Worm (Caenorhabditis elegans) whole organism, mixed stage, embryonic: ENCODE results near the gene C05G5.3.

Experiments used
- M03D4.4 ChIP-seq: sonication (generic microtip); optimal IDR thresholded peaks from 2 replicates; lab custom pipeline; 2017; ENCODE audit warnings: mild to moderate bottlenecking, missing genetic modification characterization, missing compliant biosample characterization
- bed-3 ChIP-seq: fragments of 200-800 bp; sonication (Bioruptor generic); optimal IDR thresholded peaks from 3 replicates; lab custom pipeline; 2018; ENCODE audit warnings: mild to moderate bottlenecking, missing genetic modification characterization, moderate library complexity, missing compliant biosample characterization
- blmp-1 ChIP-seq: fragments of 150-350 bp; optimal IDR thresholded peaks from 2 replicates; lab custom pipeline; 2014; ENCODE audit warnings: missing biosample characterization, missing genetic modification characterization
- ceh-39 ChIP-seq: fragments of 150-350 bp; optimal IDR thresholded peaks from 2 replicates; lab custom pipeline; 2014; ENCODE audit warnings: missing biosample characterization, missing genetic modification characterization
- ceh-43 ChIP-seq: fragments of 200-800 bp; sonication (Bioruptor generic); optimal IDR thresholded peaks from 2 replicates; lab custom pipeline; 2018; ENCODE audit warnings: mild to moderate bottlenecking, missing genetic modification characterization, moderate library complexity, missing compliant biosample characterization
- ceh-83 ChIP-seq: fragments of 200-800 bp; sonication (Bioruptor generic); optimal IDR thresholded peaks from 2 replicates; lab custom pipeline; 2018; ENCODE audit warnings: mild to moderate bottlenecking, missing genetic modification characterization, missing compliant biosample characterization
- ces-1 ChIP-seq: fragments of 150-350 bp; optimal IDR thresholded peaks from 2 replicates; lab custom pipeline; 2014; ENCODE audit warnings: missing biosample characterization, missing genetic modification reagents, missing genetic modification characterization
- cnd-1 ChIP-seq: fragments of 200-800 bp; sonication (Bioruptor generic); optimal IDR thresholded peaks from 2 replicates; lab custom pipeline; 2018; ENCODE audit warnings: mild to moderate bottlenecking, missing genetic modification characterization, missing compliant biosample characterization
- drap-1 ChIP-seq: fragments of 200-800 bp; sonication (Bioruptor generic); optimal IDR thresholded peaks from 3 replicates; lab custom pipeline; 2018; ENCODE audit warnings: mild to moderate bottlenecking, missing genetic modification characterization, missing compliant biosample characterization
- elt-3 ChIP-seq: fragments of 150-350 bp; optimal IDR thresholded peaks from 2 replicates; lab custom pipeline; 2014; ENCODE audit warnings: missing biosample characterization, missing genetic modification characterization
- flh-1 ChIP-seq: fragments of 200-800 bp; sonication (Bioruptor generic); optimal IDR thresholded peaks from 2 replicates; lab custom pipeline; 2018; ENCODE audit warnings: mild to moderate bottlenecking, missing genetic modification characterization, moderate library complexity, missing compliant biosample characterization
- lin-13 ChIP-seq: fragments of 150-350 bp; optimal IDR thresholded peaks from 2 replicates; lab custom pipeline; 2014; ENCODE audit warnings: missing biosample characterization, missing genetic modification characterization
- lin-32 ChIP-seq: fragments of 200-800 bp; sonication (Bioruptor generic); optimal IDR thresholded peaks from 2 replicates; lab custom pipeline; 2018; ENCODE audit warnings: mild to moderate bottlenecking, missing genetic modification characterization, missing compliant biosample characterization
- lsy-2 ChIP-seq: fragments of 150-350 bp; optimal IDR thresholded peaks from 2 replicates; lab custom pipeline; 2014; ENCODE audit warnings: missing biosample characterization, missing genetic modification characterization
- mab-5 ChIP-seq: fragments of 150-350 bp; optimal IDR thresholded peaks from 2 replicates; lab custom pipeline; 2014; ENCODE audit warnings: missing biosample characterization, missing genetic modification characterization
- mep-1 ChIP-seq: fragments of 150-350 bp; optimal IDR thresholded peaks from 2 replicates; lab custom pipeline; 2017; ENCODE audit warnings: missing biosample characterization, missing genetic modification reagents, missing genetic modification characterization, inconsistent platforms
- mls-2 ChIP-seq: sonication (generic microtip); optimal IDR thresholded peaks from 2 replicates; lab custom pipeline; 2016; ENCODE audit warnings: mild to moderate bottlenecking, missing genetic modification characterization, moderate library complexity, missing compliant biosample characterization
- nhr-12 ChIP-seq: fragments of 150-350 bp; optimal IDR thresholded peaks from 2 replicates; lab custom pipeline; 2014; ENCODE audit warnings: missing biosample characterization, missing genetic modification characterization
- nhr-2 ChIP-seq: fragments of 150-350 bp; optimal IDR thresholded peaks from 2 replicates; lab custom pipeline; 2014; ENCODE audit warnings: missing biosample characterization, missing genetic modification characterization
- nhr-237 ChIP-seq: fragments of 150-350 bp; optimal IDR thresholded peaks from 2 replicates; lab custom pipeline; 2014; ENCODE audit warnings: missing biosample characterization, missing genetic modification characterization
- nhr-28 ChIP-seq: fragments of 150-350 bp; optimal IDR thresholded peaks from 2 replicates; lab custom pipeline; 2014; ENCODE audit warnings: missing biosample characterization, missing genetic modification characterization
- nhr-76 ChIP-seq: sonication (generic microtip); optimal IDR thresholded peaks from 2 replicates; lab custom pipeline; 2017; ENCODE audit warnings: missing biosample characterization, missing genetic modification characterization
- pha-4 ChIP-seq: fragments of 150-350 bp; optimal IDR thresholded peaks from 2 replicates; lab custom pipeline; 2018; ENCODE audit warnings: missing biosample characterization, missing genetic modification reagents, missing genetic modification characterization
- sem-2 ChIP-seq: fragments of 200-800 bp; sonication (Bioruptor generic); optimal IDR thresholded peaks from 2 replicates; lab custom pipeline; 2018; ENCODE audit warnings: mild to moderate bottlenecking, missing genetic modification characterization, missing compliant biosample characterization
- snpc-4 ChIP-seq: fragments of 150-350 bp; optimal IDR thresholded peaks from 2 replicates; lab custom pipeline; 2014; ENCODE audit warnings: missing biosample characterization, missing genetic modification characterization
- sptf-1 ChIP-seq: sonication (generic microtip); optimal IDR thresholded peaks from 2 replicates; lab custom pipeline; 2017; ENCODE audit warnings: mild to moderate bottlenecking, missing genetic modification characterization, moderate library complexity, missing compliant biosample characterization
- tbx-8 ChIP-seq: fragments of 200-800 bp; sonication (Bioruptor generic); optimal IDR thresholded peaks from 2 replicates; lab custom pipeline; 2018; ENCODE audit warnings: mild to moderate bottlenecking, missing genetic modification characterization, moderate library complexity, missing compliant biosample characterization
- unc-120 ChIP-seq: sonication (generic microtip); optimal IDR thresholded peaks from 2 replicates; lab custom pipeline; 2017; ENCODE audit warnings: missing genetic modification characterization, missing compliant biosample characterization; ENCODE audit not compliant: poor library complexity, severe bottlenecking
- unc-39 ChIP-seq: fragments of 150-350 bp; optimal IDR thresholded peaks from 2 replicates; lab custom pipeline; 2014; ENCODE audit warnings: missing biosample characterization, missing genetic modification characterization
- unc-62 ChIP-seq: fragments of 150-350 bp; optimal IDR thresholded peaks from 2 replicates; lab custom pipeline; 2014; ENCODE audit warnings: missing biosample characterization, missing genetic modification reagents, missing genetic modification characterization
- zip-8 ChIP-seq: fragments of 150-350 bp; optimal IDR thresholded peaks from 2 replicates; lab custom pipeline; 2014; ENCODE audit warnings: missing biosample characterization, missing genetic modification characterization
- ztf-11 ChIP-seq: fragments of 150-350 bp; optimal IDR thresholded peaks from 2 replicates; lab custom pipeline; 2014; ENCODE audit warnings: missing biosample characterization, missing genetic modification characterization

The C05G5.3 gene

DNA sequence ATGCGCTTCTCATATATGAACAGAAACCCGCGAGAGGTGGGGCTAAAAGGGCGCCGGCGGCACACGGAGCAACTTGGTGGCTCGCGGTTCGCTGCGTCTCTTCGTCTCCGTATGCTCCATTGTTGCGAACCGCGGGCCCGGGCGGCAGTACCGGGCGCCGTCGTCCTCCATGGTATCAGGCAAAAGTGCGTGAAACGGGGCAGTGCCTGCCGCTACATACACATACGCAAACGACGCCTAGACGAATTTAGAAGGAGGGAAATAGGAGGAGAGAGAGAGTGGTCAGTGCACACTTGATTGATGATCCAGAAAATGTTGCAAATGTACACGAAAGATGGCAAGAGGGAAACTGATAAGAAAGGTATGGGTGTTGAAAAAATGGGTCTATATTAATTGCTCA, 7.3 kb downstream of the C05G5.3 start:
- TF ChIP-seq mls-2 (no peak), bed-3 (no peak), tbx-8 (GFP tag; lab: Kevin White, UChicago) (no peak), sptf-1 (tag; lab: Kevin White, UChicago) (no peak), M03D4.4 (tag; lab: Kevin White, UChicago) (no peak), nhr-12 (tag; lab: Kevin White, UChicago) (no peak), cnd-1 (tag; lab: Kevin White, UChicago) (no peak)

ce11 chrX:14743780-14744179, 8.0 kb downstream of the C05G5.3 start, which contains the start of gene C05G5.7:
Gene C05G5.7 (minus strand): TSS chrX:14743780.
- TF ChIP-seq sptf-1 (tag; lab: Kevin White, UChicago) (no peak), tbx-8 (GFP tag; lab: Kevin White, UChicago) (no peak), mep-1 (no peak), sem-2 (GFP tag; lab: Kevin White, UChicago) (no peak), nhr-237 (tag; lab: Kevin White, UChicago) (no peak), lin-32 (GFP tag; lab: Kevin White, UChicago) (no peak)

- no peak for TF ChIP-seq ceh-43 (GFP tag; lab: Kevin White, UChicago)
- TF ChIP-seq cnd-1 (tag; lab: Kevin White, UChicago), result no peak
- no peak for TF ChIP-seq nhr-12 (tag; lab: Kevin White, UChicago)
- no peak for TF ChIP-seq sem-2 (GFP tag; lab: Kevin White, UChicago)
- TF ChIP-seq nhr-237 (tag; lab: Kevin White, UChicago), result no peak
- no peak for TF ChIP-seq ceh-83 (GFP tag; lab: Kevin White, UChicago)
- no peak for TF ChIP-seq bed-3
- no peak for TF ChIP-seq unc-120 (tag; lab: Kevin White, UChicago)
- no peak for TF ChIP-seq tbx-8 (GFP tag; lab: Kevin White, UChicago)
- TF ChIP-seq nhr-76 (tag; lab: Kevin White, UChicago), result no peak
Observed at ce11 chrX:14743210-14743609, 8.6 kb downstream of the C05G5.3 start.

- TF ChIP-seq lin-13 (tag; lab: Kevin White, UChicago) (no peak), elt-3 (no peak), zip-8 (tag; lab: Kevin White, UChicago) (no peak), ztf-11 (tag; lab: Kevin White, UChicago) (no peak), drap-1 (GFP tag; lab: Kevin White, UChicago) (no peak), ceh-43 (GFP tag; lab: Kevin White, UChicago) (no peak), ceh-39 (tag; lab: Kevin White, UChicago) (no peak), blmp-1 (tag; lab: Kevin White, UChicago) (no peak), ceh-83 (GFP tag; lab: Kevin White, UChicago) (no peak), snpc-4 (tag; lab: Kevin White, UChicago) (no peak), M03D4.4 (tag; lab: Kevin White, UChicago) (no peak), sptf-1 (tag; lab: Kevin White, UChicago) (no peak), ces-1 (no peak), pha-4 (tag; lab: Kevin White, UChicago) (no peak), unc-62 (no peak), flh-1 (no peak)
Observed at ce11 chrX:14740019-14740418, 11.8 kb downstream of the C05G5.3 start, which contains the start of gene C05G5.1. Gene C05G5.1 (minus strand): TSS chrX:14740119.

DNA sequence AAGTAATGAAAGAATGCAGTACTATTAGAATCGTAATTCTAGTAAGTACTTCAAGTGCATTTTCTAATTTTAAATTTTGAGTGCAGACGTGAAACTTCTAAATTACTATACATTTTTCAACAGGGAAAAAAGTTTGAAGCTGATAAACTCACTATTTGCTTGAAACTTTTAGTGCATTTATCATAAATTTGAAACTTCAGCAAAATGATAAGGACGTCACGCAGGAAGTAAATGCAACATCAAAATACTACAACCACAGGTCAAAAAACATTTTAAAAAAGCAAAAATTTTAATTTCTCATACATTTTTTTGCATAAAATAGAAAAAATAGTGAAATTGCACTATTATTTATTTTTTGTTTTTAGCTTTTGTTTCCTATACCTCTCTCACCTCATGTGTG, 12.3 kb downstream of the C05G5.3 start:
- TF ChIP-seq cnd-1 (tag; lab: Kevin White, UChicago), result no peak
- no peak for TF ChIP-seq lsy-2 (tag; lab: Kevin White, UChicago)

DNA sequence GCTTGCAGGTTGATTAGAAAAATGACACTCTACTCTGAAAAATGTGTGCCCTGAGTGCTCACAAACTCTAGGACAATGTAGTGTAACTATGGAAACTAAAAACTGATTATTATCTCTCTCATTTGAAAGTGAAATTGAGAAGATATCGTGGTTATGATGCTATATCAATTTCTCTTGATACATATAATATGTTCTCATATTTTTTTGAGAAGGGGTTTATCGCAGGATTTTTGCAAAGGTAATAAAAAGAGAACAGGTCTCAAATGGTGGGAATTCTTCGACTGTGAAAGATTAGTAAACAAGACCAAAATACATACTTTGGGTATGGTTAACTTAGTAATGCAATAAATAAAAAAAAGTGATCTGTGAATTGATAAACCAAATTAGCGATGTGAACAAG, 14.2 kb downstream of the C05G5.3 start:
- TF ChIP-seq nhr-28 (tag; lab: Kevin White, UChicago) (no peak), lin-13 (tag; lab: Kevin White, UChicago) (no peak), cnd-1 (tag; lab: Kevin White, UChicago) (no peak), ztf-11 (tag; lab: Kevin White, UChicago) (no peak), blmp-1 (tag; lab: Kevin White, UChicago) (no peak), nhr-12 (tag; lab: Kevin White, UChicago) (no peak), unc-39 (no peak), nhr-2 (tag; lab: Kevin White, UChicago) (no peak), pha-4 (tag; lab: Kevin White, UChicago) (no peak), nhr-76 (tag; lab: Kevin White, UChicago) (no peak), ces-1 (no peak), zip-8 (tag; lab: Kevin White, UChicago) (no peak), sem-2 (GFP tag; lab: Kevin White, UChicago) (no peak), M03D4.4 (tag; lab: Kevin White, UChicago) (no peak), tbx-8 (GFP tag; lab: Kevin White, UChicago) (no peak), mab-5 (tag; lab: Kevin White, UChicago) (no peak), mls-2 (no peak)
